Worm (Caenorhabditis elegans) whole organism, midembryonic: ENCODE measurements around the gene T10D4.1.
"Not testable (repeated sequence)": the region's sequence is repeated elsewhere in the genome, so short reads cannot be mapped to it uniquely, and the experiment has no call there.

Experiments
- T22C8.4 ChIP-seq: fragments of 200-800 bp; sonication (Bioruptor generic); IDR thresholded peaks from 2 replicates; pipeline ENCODE4 v1.3.6; 2022; ENCODE audit warnings: missing genetic modification characterization, missing compliant biosample characterization
- cog-1 ChIP-seq: sonication (generic microtip); optimal IDR thresholded peaks from 2 replicates; lab custom pipeline; 2016; ENCODE audit warnings: missing genetic modification characterization, missing compliant biosample characterization
- flt-1 ChIP-seq: fragments of 200-800 bp; sonication (Bioruptor generic); IDR thresholded peaks from 2 replicates; pipeline ENCODE4 v1.3.6; 2022; ENCODE audit warnings: missing genetic modification characterization, missing compliant biosample characterization
- klf-2 ChIP-seq: fragments of 200-800 bp; sonication (Bioruptor generic); conservative IDR thresholded peaks from 2 replicates; pipeline ENCODE4 v1.3.6; 2022; ENCODE audit warnings: missing genetic modification reagents, missing genetic modification characterization, missing compliant biosample characterization
- med-1 ChIP-seq: sonication (generic microtip); optimal IDR thresholded peaks from 2 replicates; lab custom pipeline; 2017; ENCODE audit warnings: missing genetic modification characterization, mild to moderate bottlenecking, missing compliant biosample characterization, antibody characterized with exemption, missing genetic modification reagents; ENCODE audit not compliant: insufficient read depth
- ref-1 ChIP-seq: fragments of 200-800 bp; sonication (Bioruptor generic); conservative IDR thresholded peaks from 2 replicates; pipeline ENCODE4 v1.3.6; 2022; ENCODE audit warnings: missing genetic modification reagents, missing genetic modification characterization, missing compliant biosample characterization
- tab-1 ChIP-seq: fragments of 200-800 bp; sonication (Bioruptor generic); IDR thresholded peaks from 2 replicates; pipeline ENCODE4 v1.3.6; 2022; ENCODE audit warnings: missing genetic modification characterization, missing compliant biosample characterization
- ztf-23 ChIP-seq: fragments of 200-800 bp; sonication (Bioruptor generic); IDR thresholded peaks from 2 replicates; pipeline ENCODE4 v1.3.6; 2022; ENCODE audit warnings: missing genetic modification reagents, missing genetic modification characterization, missing compliant biosample characterization
- ztf-29 ChIP-seq: fragments of 200-800 bp; sonication (Bioruptor generic); IDR thresholded peaks from 2 replicates; pipeline ENCODE4 v1.3.6; 2022; ENCODE audit warnings: missing genetic modification reagents, missing genetic modification characterization, missing compliant biosample characterization

ce11 chrII:3177663-3178062, 27.7 kb downstream of the T10D4.1 start, which contains the start of gene sri-40:
- TF ChIP-seq cog-1; flt-1 (GFP tag; lab: Robert Waterston, UW); tab-1 (GFP tag; lab: Robert Waterston, UW); ztf-29; klf-2 (GFP tag; lab: Robert Waterston, UW); ztf-23 (GFP tag; lab: Robert Waterston, UW); med-1 (GFP tag; lab: Kevin White, UChicago); ref-1 (GFP tag; lab: Robert Waterston, UW); T22C8.4 (GFP tag; lab: Robert Waterston, UW): not testable (repeated sequence)
